Fruit fly (Drosophila melanogaster) whole organism, embryonic: ENCODE data around the gene chic.

ENCODE experiments used
- Ada2b ChIP-seq: fragments of 200-800 bp; sonication (Bioruptor generic); IDR thresholded peaks from 2 replicates; pipeline ENCODE4 v1.3.6; 2022; ENCODE audit warnings: missing biosample characterization, missing genetic modification characterization
- Atf-2 ChIP-seq: fragments of 200-800 bp; sonication (Bioruptor generic); optimal IDR thresholded peaks from 2 replicates; lab custom pipeline; 2016; ENCODE audit warnings: missing biosample characterization, missing genetic modification characterization
- BtbVII ChIP-seq: fragments of 200-800 bp; sonication (Bioruptor generic); optimal IDR thresholded peaks from 3 replicates; lab custom pipeline; 2017; ENCODE audit warnings: missing biosample characterization, mild to moderate bottlenecking, missing genetic modification characterization
- C15 ChIP-seq: fragments of 200-800 bp; sonication (Bioruptor generic); IDR thresholded peaks from 3 replicates; pipeline ENCODE4 v1.3.6; 2022; ENCODE audit warnings: missing biosample characterization, missing genetic modification characterization
- CG10267 ChIP-seq: fragments of 200-800 bp; sonication (Bioruptor generic); optimal IDR thresholded peaks from 2 replicates; lab custom pipeline; 2018; ENCODE audit warnings: missing biosample characterization, mild to moderate bottlenecking, missing genetic modification characterization, moderate library complexity
- CG10431 ChIP-seq: fragments of 200-800 bp; sonication (Bioruptor generic); optimal IDR thresholded peaks from 3 replicates; lab custom pipeline; 2018; ENCODE audit warnings: missing biosample characterization, mild to moderate bottlenecking, missing genetic modification characterization
- CG13287 ChIP-seq: fragments of 200-800 bp; sonication (Bioruptor generic); IDR thresholded peaks from 2 replicates; pipeline ENCODE4 v1.3.6; 2022; ENCODE audit warnings: missing biosample characterization, missing genetic modification characterization; ENCODE audit not compliant: partially characterized antibody
- CG14441 ChIP-seq: fragments of 200-800 bp; sonication (Bioruptor generic); IDR thresholded peaks from 2 replicates; pipeline ENCODE4 v1.3.6; 2022; ENCODE audit warnings: missing biosample characterization, missing genetic modification characterization
- CG14860 ChIP-seq: fragments of 200-800 bp; sonication (Bioruptor generic); IDR thresholded peaks from 3 replicates; pipeline ENCODE4 v1.3.6; 2022; ENCODE audit warnings: missing biosample characterization, missing genetic modification characterization; ENCODE audit not compliant: partially characterized antibody
- CG16779 ChIP-seq: fragments of 200-800 bp; sonication (Bioruptor generic); IDR thresholded peaks from 2 replicates; pipeline ENCODE4 v1.3.6; 2022; ENCODE audit warnings: missing biosample characterization, missing genetic modification characterization
- CG17829 ChIP-seq: fragments of 200-800 bp; optimal IDR thresholded peaks from 2 replicates; lab custom pipeline; 2019; ENCODE audit warnings: missing biosample characterization, mild to moderate bottlenecking, missing genetic modification characterization, moderate library complexity
- CG30403 ChIP-seq: fragments of 200-800 bp; sonication (Bioruptor generic); optimal IDR thresholded peaks from 3 replicates; lab custom pipeline; 2016; ENCODE audit warnings: missing biosample characterization, missing genetic modification characterization
- CG4617 ChIP-seq: fragments of 200-800 bp; sonication (Bioruptor generic); optimal IDR thresholded peaks from 3 replicates; lab custom pipeline; 2016; ENCODE audit warnings: missing biosample characterization, missing genetic modification characterization, borderline replicate concordance
- CG4854 ChIP-seq: fragments of 200-800 bp; sonication (Bioruptor generic); optimal IDR thresholded peaks from 2 replicates; lab custom pipeline; 2016; ENCODE audit warnings: missing biosample characterization, missing genetic modification characterization, inconsistent platforms
- CG6683 ChIP-seq: fragments of 200-800 bp; sonication (Bioruptor generic); optimal IDR thresholded peaks from 2 replicates; lab custom pipeline; 2017; ENCODE audit warnings: missing biosample characterization, mild to moderate bottlenecking, missing genetic modification characterization, missing genetic modification reagents
- CG7372 ChIP-seq: fragments of 200-800 bp; sonication (Bioruptor generic); IDR thresholded peaks from 2 replicates; pipeline ENCODE4 v1.3.6; 2022; ENCODE audit warnings: missing biosample characterization, missing genetic modification characterization
- CG7987 ChIP-seq: fragments of 200-800 bp; sonication (Bioruptor generic); optimal IDR thresholded peaks from 2 replicates; lab custom pipeline; 2018; ENCODE audit warnings: missing biosample characterization, mild to moderate bottlenecking, missing genetic modification characterization, moderate library complexity
- CG8089 ChIP-seq: fragments of 200-800 bp; sonication (Bioruptor generic); optimal IDR thresholded peaks from 3 replicates; lab custom pipeline; 2016; ENCODE audit warnings: missing biosample characterization, missing genetic modification characterization
- CG9437 ChIP-seq: fragments of 200-800 bp; sonication (Bioruptor generic); optimal IDR thresholded peaks from 2 replicates; lab custom pipeline; 2018; ENCODE audit warnings: missing biosample characterization, mild to moderate bottlenecking, missing genetic modification characterization
- CG9609 ChIP-seq: fragments of 200-800 bp; sonication (Bioruptor generic); optimal IDR thresholded peaks from 3 replicates; lab custom pipeline; 2016; ENCODE audit warnings: missing biosample characterization, missing genetic modification characterization
- CG9932 ChIP-seq: fragments of 200-800 bp; sonication (Bioruptor generic); IDR thresholded peaks from 2 replicates; pipeline ENCODE4 v1.3.6; 2022; ENCODE audit warnings: missing biosample characterization, missing genetic modification characterization
- Dek ChIP-seq: fragments of 200-800 bp; sonication (Bioruptor generic); optimal IDR thresholded peaks from 3 replicates; lab custom pipeline; 2019; ENCODE audit warnings: missing biosample characterization, mild to moderate bottlenecking, missing genetic modification characterization, moderate library complexity
- Dip2 ChIP-seq: fragments of 200-800 bp; sonication (Bioruptor generic); IDR thresholded peaks from 2 replicates; pipeline ENCODE4 v1.3.6; 2022; ENCODE audit warnings: missing biosample characterization, missing genetic modification characterization
- Dll ChIP-seq: fragments of 200-800 bp; sonication (Bioruptor generic); IDR thresholded peaks from 4 replicates; pipeline ENCODE4 v1.3.6; 2022; ENCODE audit warnings: missing biosample characterization, missing genetic modification characterization; ENCODE audit not compliant: partially characterized antibody
- ERR ChIP-seq: fragments of 200-800 bp; sonication (Bioruptor generic); optimal IDR thresholded peaks from 2 replicates; lab custom pipeline; 2016; ENCODE audit warnings: missing biosample characterization, missing genetic modification characterization
- Eip74EF ChIP-seq, 2 experiments: fragments of 200-800 bp in 1 of 2; fragments of >200 bp in 1 of 2; sonication (Bioruptor generic) in 1 of 2; optimal IDR thresholded peaks; 2 replicates each; lab custom pipeline; 2017 to 2019; ENCODE audit warnings: missing biosample characterization in 2 of 2, missing genetic modification characterization in 2 of 2, mild to moderate bottlenecking in 1 of 2, moderate library complexity in 1 of 2
- Ets65A ChIP-seq: fragments of 200-800 bp; sonication (Bioruptor generic); peaks from one replicate; lab custom pipeline; 2016; ENCODE audit warnings: missing biosample characterization, missing genetic modification characterization
- Ets97D ChIP-seq: fragments of 200-800 bp; sonication (Bioruptor generic); optimal IDR thresholded peaks from 3 replicates; lab custom pipeline; 2016; ENCODE audit warnings: missing biosample characterization, missing genetic modification characterization
- Med ChIP-seq: fragments of 200-800 bp; sonication (Bioruptor generic); peaks from one replicate; lab custom pipeline; 2016; ENCODE audit warnings: missing biosample characterization, missing genetic modification characterization, mild to moderate bottlenecking, inconsistent platforms, moderate library complexity
- Meics ChIP-seq: fragments of 200-800 bp; sonication (Bioruptor generic); optimal IDR thresholded peaks from 2 replicates; lab custom pipeline; 2017; ENCODE audit warnings: missing biosample characterization, mild to moderate bottlenecking, missing genetic modification characterization
- Sry-β ChIP-seq: fragments of 200-800 bp; sonication (Bioruptor generic); optimal IDR thresholded peaks from 2 replicates; lab custom pipeline; 2018; ENCODE audit warnings: missing biosample characterization, mild to moderate bottlenecking, missing genetic modification characterization, moderate library complexity
- Xrp1 ChIP-seq: fragments of 200-800 bp; sonication (Bioruptor generic); IDR thresholded peaks from 2 replicates; pipeline ENCODE4 v1.3.6; 2022; ENCODE audit warnings: missing biosample characterization, missing genetic modification characterization
- bowl ChIP-seq: fragments of 200-800 bp; sonication (Bioruptor generic); IDR thresholded peaks from 2 replicates; pipeline ENCODE4 v1.3.6; 2022; ENCODE audit warnings: missing biosample characterization, missing genetic modification characterization
- chm ChIP-seq: fragments of 200-800 bp; sonication (Bioruptor generic); IDR thresholded peaks from 2 replicates; pipeline ENCODE4 v1.3.6; 2022; ENCODE audit warnings: missing biosample characterization, missing genetic modification characterization
- crc ChIP-seq: fragments of 200-800 bp; sonication (Bioruptor generic); optimal IDR thresholded peaks from 2 replicates; lab custom pipeline; 2016; ENCODE audit warnings: missing biosample characterization, missing genetic modification characterization
- dpn ChIP-seq, 2 experiments: fragments of 200-800 bp; sonication (Bioruptor generic); optimal IDR thresholded peaks; 3 replicates each; lab custom pipeline; 2016; ENCODE audit warnings: missing biosample characterization in 2 of 2, missing genetic modification characterization in 2 of 2
- ewg ChIP-seq: fragments of 200-800 bp; sonication (Bioruptor generic); optimal IDR thresholded peaks from 3 replicates; lab custom pipeline; 2017; ENCODE audit warnings: mild to moderate bottlenecking, missing biosample characterization, missing genetic modification reagents, missing genetic modification characterization
- gcm ChIP-seq: fragments of 200-800 bp; sonication (Bioruptor generic); optimal IDR thresholded peaks from 2 replicates; lab custom pipeline; 2019; ENCODE audit warnings: missing biosample characterization, mild to moderate bottlenecking, missing genetic modification characterization, moderate library complexity
- grau ChIP-seq: fragments of 200-800 bp; optimal IDR thresholded peaks from 3 replicates; lab custom pipeline; 2019; ENCODE audit warnings: missing biosample characterization, mild to moderate bottlenecking, missing genetic modification characterization, moderate library complexity
- grn ChIP-seq: fragments of 200-800 bp; sonication (Bioruptor generic); optimal IDR thresholded peaks from 3 replicates; lab custom pipeline; 2017; ENCODE audit warnings: missing biosample characterization, missing genetic modification characterization
- jing ChIP-seq: fragments of 200-800 bp; sonication (Bioruptor generic); optimal IDR thresholded peaks from 2 replicates; lab custom pipeline; 2018; ENCODE audit warnings: missing biosample characterization, mild to moderate bottlenecking, missing genetic modification characterization
- kay ChIP-seq: fragments of 200-800 bp; sonication (Bioruptor generic); optimal IDR thresholded peaks from 2 replicates; lab custom pipeline; 2016; ENCODE audit warnings: missing biosample characterization, missing genetic modification characterization
- kni ChIP-seq: fragments of 200-800 bp; sonication (Bioruptor generic); optimal IDR thresholded peaks from 3 replicates; lab custom pipeline; 2017; ENCODE audit warnings: mild to moderate bottlenecking, missing biosample characterization, missing genetic modification reagents, missing genetic modification characterization
- knrl ChIP-seq: fragments of 200-800 bp; sonication (Bioruptor generic); IDR thresholded peaks from 3 replicates; pipeline ENCODE4 v1.3.6; 2022; ENCODE audit warnings: missing biosample characterization, missing genetic modification characterization; ENCODE audit not compliant: partially characterized antibody
- pita ChIP-seq: fragments of 200-800 bp; sonication (Bioruptor generic); optimal IDR thresholded peaks from 2 replicates; lab custom pipeline; 2017; ENCODE audit warnings: missing biosample characterization, mild to moderate bottlenecking, missing genetic modification characterization
- pzg ChIP-seq: fragments of 200-800 bp; sonication (Bioruptor generic); optimal IDR thresholded peaks from 3 replicates; lab custom pipeline; 2018; ENCODE audit warnings: missing biosample characterization, mild to moderate bottlenecking, missing genetic modification characterization, moderate library complexity
- row ChIP-seq: fragments of 200-800 bp; sonication (Bioruptor generic); IDR thresholded peaks from 3 replicates; pipeline ENCODE4 v1.3.6; 2022; ENCODE audit warnings: missing biosample characterization, missing genetic modification characterization
- ssp ChIP-seq: fragments of 200-800 bp; sonication (Bioruptor generic); IDR thresholded peaks from 2 replicates; pipeline ENCODE4 v1.3.6; 2022; ENCODE audit warnings: missing biosample characterization, missing genetic modification characterization
- tap ChIP-seq: fragments of 200-800 bp; optimal IDR thresholded peaks from 3 replicates; lab custom pipeline; 2019; ENCODE audit warnings: missing biosample characterization, mild to moderate bottlenecking, missing genetic modification characterization, moderate library complexity
- tna ChIP-seq: fragments of 200-800 bp; sonication (Bioruptor generic); IDR thresholded peaks from 2 replicates; pipeline ENCODE4 v1.3.6; 2022; ENCODE audit warnings: missing biosample characterization, missing genetic modification characterization; ENCODE audit not compliant: partially characterized antibody

Gene chic

DNA sequence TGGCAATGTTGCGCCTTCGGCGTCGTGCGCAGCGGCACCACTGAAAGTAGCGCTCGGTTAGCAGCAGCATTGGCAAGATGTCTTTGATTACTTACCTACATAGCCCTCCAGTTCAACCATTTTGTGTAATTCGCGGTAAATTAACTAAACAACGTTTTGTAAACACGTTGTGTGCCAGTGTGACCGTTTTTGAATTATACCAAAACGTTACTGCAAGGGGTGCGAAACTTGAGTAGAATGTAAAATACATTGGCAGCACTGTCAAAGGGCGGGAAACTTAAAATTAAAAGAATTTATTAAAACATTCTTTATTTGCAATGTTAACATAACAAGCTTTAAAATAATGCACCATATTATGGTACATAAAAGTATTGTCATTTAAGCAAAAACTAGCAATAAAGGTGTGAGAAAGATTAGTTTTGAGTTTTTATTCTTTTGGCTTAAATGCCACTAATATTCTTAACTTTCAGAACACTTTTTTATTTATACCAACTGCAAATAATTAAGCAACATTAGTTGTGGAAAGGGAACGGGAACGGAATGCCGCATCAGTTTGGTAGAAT lies 43.6 kb upstream of the chic start, which contains the start of gene CG9107 (continued):
- no peak for TF ChIP-seq kni
- TF ChIP-seq pita (GFP tag; lab: Kevin White, UChicago) = peak; percentile 28
- no peak for TF ChIP-seq CG9932 (GFP tag; lab: Robert Waterston, UW)
- TF ChIP-seq CG4854 (GFP tag; lab: Kevin White, UChicago) = no peak
- no peak for TF ChIP-seq ssp (GFP tag; lab: Robert Waterston, UW)
- no peak for TF ChIP-seq CG7987
- TF ChIP-seq bowl (GFP tag; lab: Robert Waterston, UW) = no peak
- no peak for TF ChIP-seq Dek (tag; lab: Kevin White, UChicago)
- TF ChIP-seq Dll (GFP tag; lab: Robert Waterston, UW) = peak; percentile 37; the same call in 1 of the 4 replicates
- TF ChIP-seq grn (GFP tag; lab: Kevin White, UChicago) = no peak
- TF ChIP-seq Atf-2 (GFP tag; lab: Kevin White, UChicago) = no peak
- no peak for TF ChIP-seq tap (tag; lab: Kevin White, UChicago)
- peak; percentile 44 for TF ChIP-seq Med (GFP tag; lab: Kevin White, UChicago)
- no peak for TF ChIP-seq CG9609 (GFP tag; lab: Kevin White, UChicago)
- TF ChIP-seq C15 (GFP tag; lab: Robert Waterston, UW) = no peak
- no peak for TF ChIP-seq CG30403 (GFP tag; lab: Kevin White, UChicago)
- peak; percentile 43; the same call in 1 of the 3 replicates for TF ChIP-seq knrl (GFP tag; lab: Robert Waterston, UW)
- no peak for TF ChIP-seq jing (GFP tag; lab: Kevin White, UChicago)
- no peak for TF ChIP-seq tna (GFP tag; lab: Robert Waterston, UW)
- TF ChIP-seq kay (GFP tag; lab: Kevin White, UChicago) = no peak
- no peak for TF ChIP-seq ewg (GFP tag; lab: Kevin White, UChicago)
- peak; percentile 36 for TF ChIP-seq CG17829 (tag; lab: Kevin White, UChicago)
- no peak for TF ChIP-seq ERR (GFP tag; lab: Kevin White, UChicago)
- TF ChIP-seq pzg = peak; percentile 92
- no peak for TF ChIP-seq dpn (GFP tag; optimal IDR thresholded peaks at IDR 0.05; lab: Kevin White, UChicago)
- TF ChIP-seq gcm = no peak
- peak; percentile 47 for TF ChIP-seq CG4617 (GFP tag; lab: Kevin White, UChicago)
- TF ChIP-seq chm = no peak
- peak; percentile 12 for TF ChIP-seq Ets97D (GFP tag; lab: Kevin White, UChicago)
- no peak for TF ChIP-seq CG14441 (GFP tag; lab: Robert Waterston, UW)
- TF ChIP-seq grau (tag; lab: Kevin White, UChicago) = no peak
- no peak for TF ChIP-seq Eip74EF (GFP tag; optimal IDR thresholded peaks at IDR 0.05; lab: Kevin White, UChicago)
- no peak for TF ChIP-seq row
- TF ChIP-seq CG9437 (GFP tag; lab: Kevin White, UChicago) = peak; percentile 90
- TF ChIP-seq Ets65A (GFP tag; lab: Kevin White, UChicago) = peak; percentile 69
- no peak for TF ChIP-seq BtbVII
- TF ChIP-seq CG13287 (GFP tag; lab: Robert Waterston, UW) = peak; percentile 32; the same call in 1 of the 2 replicates
- TF ChIP-seq Sry-β = no peak
- no peak for TF ChIP-seq CG6683
- no peak for TF ChIP-seq Meics (GFP tag; lab: Kevin White, UChicago)
- 0 out of 2 replicates have a peak, but pooled peaks have one; percentile 31 for TF ChIP-seq Xrp1 (GFP tag; lab: Robert Waterston, UW)
- no peak for TF ChIP-seq CG16779 (GFP tag; lab: Robert Waterston, UW)
- TF ChIP-seq CG7372 = no peak
- TF ChIP-seq Ada2b (GFP tag; lab: Robert Waterston, UW) = no peak
- TF ChIP-seq crc = no peak
- TF ChIP-seq CG10431 (GFP tag; lab: Kevin White, UChicago) = no peak
- TF ChIP-seq Dip2 (GFP tag; lab: Robert Waterston, UW) = no peak
- TF ChIP-seq CG14860 = 0 out of 3 replicates have a peak, but pooled peaks have one; percentile 11
- TF ChIP-seq CG8089 (GFP tag; lab: Kevin White, UChicago) = no peak
- peak; percentile 34 for TF ChIP-seq CG10267 (tag; lab: Kevin White, UChicago)
